Worm (Caenorhabditis elegans) whole organism, L4/young adult: ENCODE results near the gene flp-20.

Experiments
- W03F9.2 ChIP-seq: fragments of 150-350 bp; optimal IDR thresholded peaks from 2 replicates; lab custom pipeline; 2014; ENCODE audit warnings: missing biosample characterization, missing genetic modification characterization
- him-1 ChIP-seq: sonication (generic microtip); optimal IDR thresholded peaks from 2 replicates; lab custom pipeline; 2016; ENCODE audit warnings: missing genotype, missing genetic modification reagents, missing genetic modification characterization, missing compliant biosample characterization

DNA sequence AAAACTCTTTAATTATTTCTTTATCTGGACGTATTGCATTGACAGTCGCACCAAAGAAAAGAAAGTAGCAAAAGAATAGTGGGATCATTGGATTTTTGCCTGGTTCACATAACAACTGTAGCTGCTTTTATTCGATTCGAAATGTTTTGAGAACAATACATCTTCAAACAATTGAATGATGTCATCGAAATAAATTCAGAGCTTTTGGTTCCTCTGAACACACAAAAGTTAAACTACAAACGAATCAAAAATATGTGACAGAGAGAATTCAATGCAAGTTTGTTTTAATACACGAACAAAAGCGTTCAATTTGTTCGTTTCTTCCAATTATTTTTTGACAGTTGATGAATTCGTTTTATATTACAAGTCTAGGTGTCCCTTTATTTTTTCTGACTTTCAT is 38.5 kb downstream of the flp-20 start, which contains the start of gene H29C22.1:
- TF ChIP-seq W03F9.2 (no peak), him-1 (no peak)
